Fruit fly (Drosophila melanogaster) whole organism, embryonic: Measurements from ENCODE around the gene Reg-2.
A peak's percentile ranks its signal among the peaks of the same experiment; 100 is the strongest.

Experiments
- Abd-B ChIP-seq: fragments of 200-800 bp; sonication (Bioruptor generic); optimal IDR thresholded peaks from 2 replicates; lab custom pipeline; 2018; ENCODE audit warnings: missing biosample characterization, mild to moderate bottlenecking, missing genetic modification characterization, moderate library complexity
- Atf-2 ChIP-seq: fragments of 200-800 bp; sonication (Bioruptor generic); optimal IDR thresholded peaks from 2 replicates; lab custom pipeline; 2016; ENCODE audit warnings: missing biosample characterization, missing genetic modification characterization
- CG11085 ChIP-seq: fragments of 200-800 bp; sonication (Bioruptor generic); IDR thresholded peaks from 2 replicates; pipeline ENCODE4 v1.3.6; 2022; ENCODE audit warnings: missing biosample characterization, missing genetic modification characterization
- CG11560 ChIP-seq: fragments of 200-800 bp; sonication (Bioruptor generic); IDR thresholded peaks from 3 replicates; pipeline ENCODE4 v1.3.6; 2022; ENCODE audit warnings: missing biosample characterization, missing genetic modification characterization
- CG12942 ChIP-seq: fragments of 200-800 bp; sonication (Bioruptor generic); optimal IDR thresholded peaks from 3 replicates; lab custom pipeline; 2016; ENCODE audit warnings: missing biosample characterization, missing genetic modification characterization
- CG13123 ChIP-seq: fragments of 200-800 bp; sonication (Bioruptor generic); optimal IDR thresholded peaks from 2 replicates; lab custom pipeline; 2016; ENCODE audit warnings: missing biosample characterization, missing genetic modification characterization
- CG13287 ChIP-seq: fragments of 200-800 bp; sonication (Bioruptor generic); IDR thresholded peaks from 2 replicates; pipeline ENCODE4 v1.3.6; 2022; ENCODE audit warnings: missing biosample characterization, missing genetic modification characterization; ENCODE audit not compliant: partially characterized antibody
- CG1603 ChIP-seq: fragments of 200-800 bp; sonication (Bioruptor generic); optimal IDR thresholded peaks from 2 replicates; lab custom pipeline; 2019; ENCODE audit warnings: missing biosample characterization, mild to moderate bottlenecking, missing genetic modification characterization, moderate library complexity
- CG16779 ChIP-seq: fragments of 200-800 bp; sonication (Bioruptor generic); IDR thresholded peaks from 2 replicates; pipeline ENCODE4 v1.3.6; 2022; ENCODE audit warnings: missing biosample characterization, missing genetic modification characterization
- CG16815 ChIP-seq: fragments of 200-800 bp; sonication (Bioruptor generic); optimal IDR thresholded peaks from 3 replicates; lab custom pipeline; 2017; ENCODE audit warnings: missing biosample characterization, mild to moderate bottlenecking, missing genetic modification characterization
- CG17612 ChIP-seq: fragments of 200-800 bp; sonication (Bioruptor generic); IDR thresholded peaks from 2 replicates; pipeline ENCODE4 v1.3.6; 2022; ENCODE audit warnings: missing biosample characterization, missing genetic modification characterization
- CG2678 ChIP-seq: fragments of 200-800 bp; sonication (Bioruptor generic); optimal IDR thresholded peaks from 3 replicates; lab custom pipeline; 2019; ENCODE audit warnings: missing biosample characterization, mild to moderate bottlenecking, missing genetic modification characterization, moderate library complexity
- CG3281 ChIP-seq: fragments of 200-800 bp; sonication (Bioruptor generic); optimal IDR thresholded peaks from 3 replicates; lab custom pipeline; 2017; ENCODE audit warnings: missing biosample characterization, mild to moderate bottlenecking, missing genetic modification characterization
- CG4730 ChIP-seq: fragments of 200-800 bp; sonication (Bioruptor generic); IDR thresholded peaks from 2 replicates; pipeline ENCODE4 v1.3.6; 2022; ENCODE audit warnings: missing biosample characterization, missing genetic modification characterization
- CG6254 ChIP-seq: fragments of 200-800 bp; sonication (Bioruptor generic); optimal IDR thresholded peaks from 3 replicates; lab custom pipeline; 2017; ENCODE audit warnings: mild to moderate bottlenecking, missing biosample characterization, missing genetic modification reagents, missing genetic modification characterization
- CG6654 ChIP-seq: fragments of 200-800 bp; sonication (Bioruptor generic); optimal IDR thresholded peaks from 2 replicates; lab custom pipeline; 2017; ENCODE audit warnings: missing biosample characterization, mild to moderate bottlenecking, missing genetic modification characterization
- CG7987 ChIP-seq: fragments of 200-800 bp; sonication (Bioruptor generic); optimal IDR thresholded peaks from 2 replicates; lab custom pipeline; 2018; ENCODE audit warnings: missing biosample characterization, mild to moderate bottlenecking, missing genetic modification characterization, moderate library complexity
- CG8089 ChIP-seq: fragments of 200-800 bp; sonication (Bioruptor generic); optimal IDR thresholded peaks from 3 replicates; lab custom pipeline; 2016; ENCODE audit warnings: missing biosample characterization, missing genetic modification characterization
- CkIIα-i1 ChIP-seq: fragments of 200-800 bp; sonication (Bioruptor generic); IDR thresholded peaks from 2 replicates; pipeline ENCODE4 v1.3.6; 2022; ENCODE audit warnings: missing biosample characterization, missing genetic modification characterization
- Eip74EF ChIP-seq, 2 experiments: fragments of 200-800 bp in 1 of 2; fragments of >200 bp in 1 of 2; sonication (Bioruptor generic) in 1 of 2; optimal IDR thresholded peaks; 2 replicates each; lab custom pipeline; 2017 to 2019; ENCODE audit warnings: missing biosample characterization in 2 of 2, missing genetic modification characterization in 2 of 2, mild to moderate bottlenecking in 1 of 2, moderate library complexity in 1 of 2
- Ets97D ChIP-seq: fragments of 200-800 bp; sonication (Bioruptor generic); optimal IDR thresholded peaks from 3 replicates; lab custom pipeline; 2016; ENCODE audit warnings: missing biosample characterization, missing genetic modification characterization
- HLH3B ChIP-seq: fragments of 200-800 bp; sonication (Bioruptor generic); IDR thresholded peaks from 2 replicates; pipeline ENCODE4 v1.3.6; 2022; ENCODE audit warnings: missing biosample characterization, missing genetic modification characterization
- Hey ChIP-seq: fragments of 200-800 bp; sonication (Bioruptor generic); optimal IDR thresholded peaks from 3 replicates; lab custom pipeline; 2018; ENCODE audit warnings: missing biosample characterization, mild to moderate bottlenecking, missing genetic modification characterization
- Hr51 ChIP-seq, 2 experiments: fragments of 200-800 bp; sonication (Bioruptor generic); optimal IDR thresholded peaks; 2 replicates in 1 of 2; 3 replicates in 1 of 2; lab custom pipeline; 2016 to 2018; ENCODE audit warnings: missing biosample characterization in 2 of 2, missing genetic modification characterization in 2 of 2, mild to moderate bottlenecking in 1 of 2, moderate library complexity in 1 of 2
- Mes4 ChIP-seq: fragments of 200-800 bp; sonication (Bioruptor generic); optimal IDR thresholded peaks from 2 replicates; lab custom pipeline; 2016; ENCODE audit warnings: missing biosample characterization, missing genetic modification characterization
- ato ChIP-seq: fragments of 200-800 bp; sonication (Bioruptor generic); IDR thresholded peaks from 2 replicates; pipeline ENCODE4 v1.3.6; 2022; ENCODE audit warnings: missing biosample characterization, missing genetic modification characterization; ENCODE audit not compliant: partially characterized antibody
- cas ChIP-seq: fragments of 200-800 bp; sonication (Bioruptor generic); IDR thresholded peaks from 2 replicates; pipeline ENCODE4 v1.3.6; 2022; ENCODE audit warnings: missing biosample characterization, missing genetic modification characterization
- cato ChIP-seq: fragments of 200-800 bp; sonication (Bioruptor generic); optimal IDR thresholded peaks from 2 replicates; lab custom pipeline; 2016; ENCODE audit warnings: missing biosample characterization, missing genetic modification characterization, borderline replicate concordance
- croc ChIP-seq: fragments of 200-800 bp; sonication (Bioruptor generic); conservative IDR thresholded peaks from 3 replicates; pipeline ENCODE4 v1.3.6; 2022; ENCODE audit warnings: missing biosample characterization, missing genetic modification characterization
- crol ChIP-seq: fragments of 200-800 bp; sonication (Bioruptor generic); IDR thresholded peaks from 2 replicates; pipeline ENCODE4 v1.3.6; 2022; ENCODE audit warnings: missing biosample characterization, missing genetic modification characterization
- da ChIP-seq: fragments of 200-800 bp; sonication (Bioruptor generic); optimal IDR thresholded peaks from 2 replicates; lab custom pipeline; 2016; ENCODE audit warnings: missing biosample characterization, missing genetic modification characterization
- dati ChIP-seq: fragments of 200-800 bp; sonication (Bioruptor generic); IDR thresholded peaks from 2 replicates; pipeline ENCODE4 v1.3.6; 2022; ENCODE audit warnings: missing biosample characterization, missing genetic modification characterization
- ewg ChIP-seq: fragments of 200-800 bp; sonication (Bioruptor generic); optimal IDR thresholded peaks from 3 replicates; lab custom pipeline; 2017; ENCODE audit warnings: mild to moderate bottlenecking, missing biosample characterization, missing genetic modification reagents, missing genetic modification characterization
- exex ChIP-seq: fragments of 200-800 bp; sonication (Bioruptor generic); optimal IDR thresholded peaks from 4 replicates; lab custom pipeline; 2018; ENCODE audit warnings: missing biosample characterization, mild to moderate bottlenecking, missing genetic modification characterization, moderate library complexity
- gfzf ChIP-seq: fragments of 200-800 bp; sonication (Bioruptor generic); optimal IDR thresholded peaks from 2 replicates; lab custom pipeline; 2016; ENCODE audit warnings: missing biosample characterization, mild to moderate bottlenecking, missing genetic modification characterization, moderate library complexity
- grn ChIP-seq: fragments of 200-800 bp; sonication (Bioruptor generic); optimal IDR thresholded peaks from 3 replicates; lab custom pipeline; 2017; ENCODE audit warnings: missing biosample characterization, missing genetic modification characterization
- gsb ChIP-seq: fragments of 200-800 bp; sonication (Bioruptor generic); IDR thresholded peaks from 2 replicates; pipeline ENCODE4 v1.3.6; 2022; ENCODE audit warnings: missing biosample characterization, missing genetic modification characterization
- lilli ChIP-seq: fragments of 200-800 bp; sonication (Bioruptor generic); optimal IDR thresholded peaks from 3 replicates; lab custom pipeline; 2016; ENCODE audit warnings: missing biosample characterization, missing genetic modification characterization
- nerfin-2 ChIP-seq: fragments of 200-800 bp; sonication (Bioruptor generic); IDR thresholded peaks from 2 replicates; pipeline ENCODE4 v1.3.6; 2022; ENCODE audit warnings: missing biosample characterization, missing genetic modification characterization; ENCODE audit not compliant: partially characterized antibody
- org-1 ChIP-seq: fragments of 200-800 bp; sonication (Bioruptor generic); optimal IDR thresholded peaks from 2 replicates; lab custom pipeline; 2017; ENCODE audit warnings: missing biosample characterization, missing genetic modification characterization
- pnt ChIP-seq: fragments of 200-800 bp; sonication (Bioruptor generic); optimal IDR thresholded peaks from 3 replicates; lab custom pipeline; 2016; ENCODE audit warnings: missing biosample characterization, missing genetic modification characterization
- pum ChIP-seq: fragments of 200-800 bp; sonication (Bioruptor generic); optimal IDR thresholded peaks from 2 replicates; lab custom pipeline; 2016; ENCODE audit warnings: missing biosample characterization, missing genetic modification characterization
- sens ChIP-seq: fragments of 200-800 bp; sonication (Bioruptor generic); peaks from one replicate; lab custom pipeline; 2016; ENCODE audit warnings: missing biosample characterization, missing genetic modification characterization
- sim ChIP-seq: fragments of 200-800 bp; sonication (Bioruptor generic); IDR thresholded peaks from 2 replicates; pipeline ENCODE4 v1.3.6; 2022; ENCODE audit warnings: missing biosample characterization, missing genetic modification characterization
- sisA ChIP-seq: fragments of 200-800 bp; sonication (Bioruptor generic); IDR thresholded peaks from 2 replicates; pipeline ENCODE4 v1.3.6; 2022; ENCODE audit warnings: missing biosample characterization, missing genetic modification characterization
- sob ChIP-seq: fragments of 200-800 bp; sonication (Bioruptor generic); IDR thresholded peaks from 2 replicates; pipeline ENCODE4 v1.3.6; 2022; ENCODE audit warnings: missing biosample characterization, missing genetic modification characterization
- sr ChIP-seq: fragments of 200-800 bp; sonication (Bioruptor generic); IDR thresholded peaks from 3 replicates; pipeline ENCODE4 v1.3.6; 2022; ENCODE audit warnings: missing biosample characterization, missing genetic modification characterization
- ttk ChIP-seq: fragments of 200-800 bp; sonication (Bioruptor generic); IDR thresholded peaks from 2 replicates; pipeline ENCODE4 v2.1.2; 2022; ENCODE audit warnings: missing biosample characterization, missing genetic modification characterization
- yki ChIP-seq: fragments of >200 bp; optimal IDR thresholded peaks from 3 replicates; lab custom pipeline; 2018
- zfh1 ChIP-seq: fragments of 200-800 bp; sonication (Bioruptor generic); IDR thresholded peaks from 3 replicates; pipeline ENCODE4 v1.3.6; 2022; ENCODE audit warnings: missing biosample characterization, missing genetic modification characterization

Reg-2 gene

DNA sequence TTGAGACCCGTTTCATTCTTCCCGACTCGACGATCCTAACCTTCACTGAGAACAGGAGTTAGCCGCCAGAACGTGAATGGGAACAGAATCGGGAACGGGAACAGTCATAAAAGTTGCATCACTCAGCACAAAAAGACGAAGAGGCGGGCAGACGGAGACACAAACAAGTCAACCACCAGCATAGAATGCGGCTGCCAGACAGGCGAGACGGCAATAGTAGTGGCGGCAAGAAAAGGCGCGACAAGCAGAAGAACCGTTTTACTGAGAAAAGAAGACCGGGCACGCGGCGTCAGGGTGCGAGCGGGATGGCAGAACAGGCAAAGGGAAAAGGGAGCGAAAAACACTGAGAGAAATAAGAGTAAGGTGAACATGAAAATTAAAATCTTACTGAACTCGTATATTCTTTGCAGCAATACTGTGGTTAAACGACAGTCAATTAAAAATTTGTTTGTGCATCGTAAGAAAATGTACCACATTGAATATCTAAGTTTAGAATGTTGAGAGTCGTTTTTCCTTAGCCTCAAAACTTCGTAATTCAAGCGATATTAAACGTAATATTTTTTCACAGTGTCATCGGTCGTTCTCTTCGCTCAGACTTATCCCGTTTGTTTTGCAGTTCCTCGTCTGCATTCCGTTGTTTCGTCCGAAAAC lies 34.1 kb upstream of the Reg-2 start (continued):
- TF ChIP-seq Atf-2 (GFP tag; lab: Kevin White, UChicago) = peak; percentile 76
- peak; percentile 87 for TF ChIP-seq CG2678 (tag; lab: Kevin White, UChicago)
- peak; percentile 86 for TF ChIP-seq Mes4 (GFP tag; lab: Kevin White, UChicago)
- TF ChIP-seq ewg (GFP tag; lab: Kevin White, UChicago) = peak; percentile 72
- peak; percentile 1 for TF ChIP-seq CG7987 (GFP tag; lab: Kevin White, UChicago)
- TF ChIP-seq pnt (GFP tag; lab: Kevin White, UChicago) = peak; percentile 84
- TF ChIP-seq da (GFP tag; lab: Kevin White, UChicago) = peak; percentile 45
- TF ChIP-seq CG4730 (GFP tag; lab: Robert Waterston, UW) = peak; percentile 30; the same call in 1 of the 2 replicates
- TF ChIP-seq CG12942 (GFP tag; lab: Kevin White, UChicago) = peak; percentile 68
- peak; percentile 51 for TF ChIP-seq Hey (tag; lab: Kevin White, UChicago)
- TF ChIP-seq grn (GFP tag; lab: Kevin White, UChicago) = peak; percentile 16
- TF ChIP-seq HLH3B (GFP tag; lab: Robert Waterston, UW) = peak; percentile 65
- no peak for TF ChIP-seq gfzf (GFP tag; lab: Kevin White, UChicago)
- TF ChIP-seq CG3281 (GFP tag; lab: Kevin White, UChicago) = peak; percentile 79
- TF ChIP-seq croc (GFP tag; lab: Robert Waterston, UW) = peak; percentile 76
- TF ChIP-seq gsb (GFP tag; lab: Robert Waterston, UW) = peak; percentile 59
- peak; percentile 45 for TF ChIP-seq CG6654
- peak; percentile 78 for TF ChIP-seq pum (GFP tag; lab: Kevin White, UChicago)
- TF ChIP-seq CkIIα-i1 (GFP tag; lab: Robert Waterston, UW) = no peak
- TF ChIP-seq sob (GFP tag; lab: Robert Waterston, UW) = peak; percentile 67
- TF ChIP-seq cato = peak; percentile 73
- TF ChIP-seq dati (GFP tag; lab: Robert Waterston, UW) = no peak
- peak; percentile 66 for TF ChIP-seq Abd-B (GFP tag; lab: Kevin White, UChicago)
- peak; percentile 99 for TF ChIP-seq sens (GFP tag; lab: Kevin White, UChicago)
- no peak for TF ChIP-seq CG11560 (tag; lab: Robert Waterston, UW)
- no peak for TF ChIP-seq exex (tag; lab: Kevin White, UChicago)
- no peak for TF ChIP-seq yki
- no peak for TF ChIP-seq sr (GFP tag; lab: Robert Waterston, UW)
- TF ChIP-seq CG8089 = peak; percentile 80
- TF ChIP-seq org-1 = peak; percentile 83
- TF ChIP-seq CG6254 = peak; percentile 83
- peak; percentile 89 for TF ChIP-seq zfh1 (GFP tag; lab: Robert Waterston, UW)
- TF ChIP-seq lilli = peak; percentile 80
- peak; percentile 63 for TF ChIP-seq crol (GFP tag; lab: Robert Waterston, UW)
- 0 out of 2 replicates have a peak, but pooled peaks have one; percentile 7 for TF ChIP-seq CG17612
- TF ChIP-seq sisA (GFP tag; lab: Robert Waterston, UW) = peak; percentile 76
- peak; percentile 65 for TF ChIP-seq CG13123 (GFP tag; lab: Kevin White, UChicago)
- peak in 1 of 2 experiments; percentile 37 for TF ChIP-seq Eip74EF (GFP tag; optimal IDR thresholded peaks at IDR 0.05; lab: Kevin White, UChicago)
- TF ChIP-seq ato (GFP tag; lab: Robert Waterston, UW) = no peak
- peak; percentile 73 to 81 for TF ChIP-seq Hr51 (GFP tag; optimal IDR thresholded peaks at IDR 0.05; lab: Kevin White, UChicago)
- peak; percentile 51 for TF ChIP-seq Ets97D (GFP tag; lab: Kevin White, UChicago)
- TF ChIP-seq CG1603 = peak; percentile 88
- no peak for TF ChIP-seq CG16779 (GFP tag; lab: Robert Waterston, UW)
- no peak for TF ChIP-seq CG13287 (GFP tag; lab: Robert Waterston, UW)
- peak; percentile 75 for TF ChIP-seq ttk (GFP tag; lab: Robert Waterston, UW)
- TF ChIP-seq nerfin-2 (GFP tag; lab: Robert Waterston, UW) = no peak
- TF ChIP-seq CG11085 (GFP tag; lab: Robert Waterston, UW) = no peak
- peak; percentile 31; the same call in 1 of the 2 replicates for TF ChIP-seq cas (GFP tag; lab: Robert Waterston, UW)
- TF ChIP-seq CG16815 = peak; percentile 86
- TF ChIP-seq sim (GFP tag; lab: Robert Waterston, UW) = peak; percentile 76
